Fruit fly (Drosophila melanogaster): ENCODE data around the gene CG4325.

The CG4325 gene

DNA sequence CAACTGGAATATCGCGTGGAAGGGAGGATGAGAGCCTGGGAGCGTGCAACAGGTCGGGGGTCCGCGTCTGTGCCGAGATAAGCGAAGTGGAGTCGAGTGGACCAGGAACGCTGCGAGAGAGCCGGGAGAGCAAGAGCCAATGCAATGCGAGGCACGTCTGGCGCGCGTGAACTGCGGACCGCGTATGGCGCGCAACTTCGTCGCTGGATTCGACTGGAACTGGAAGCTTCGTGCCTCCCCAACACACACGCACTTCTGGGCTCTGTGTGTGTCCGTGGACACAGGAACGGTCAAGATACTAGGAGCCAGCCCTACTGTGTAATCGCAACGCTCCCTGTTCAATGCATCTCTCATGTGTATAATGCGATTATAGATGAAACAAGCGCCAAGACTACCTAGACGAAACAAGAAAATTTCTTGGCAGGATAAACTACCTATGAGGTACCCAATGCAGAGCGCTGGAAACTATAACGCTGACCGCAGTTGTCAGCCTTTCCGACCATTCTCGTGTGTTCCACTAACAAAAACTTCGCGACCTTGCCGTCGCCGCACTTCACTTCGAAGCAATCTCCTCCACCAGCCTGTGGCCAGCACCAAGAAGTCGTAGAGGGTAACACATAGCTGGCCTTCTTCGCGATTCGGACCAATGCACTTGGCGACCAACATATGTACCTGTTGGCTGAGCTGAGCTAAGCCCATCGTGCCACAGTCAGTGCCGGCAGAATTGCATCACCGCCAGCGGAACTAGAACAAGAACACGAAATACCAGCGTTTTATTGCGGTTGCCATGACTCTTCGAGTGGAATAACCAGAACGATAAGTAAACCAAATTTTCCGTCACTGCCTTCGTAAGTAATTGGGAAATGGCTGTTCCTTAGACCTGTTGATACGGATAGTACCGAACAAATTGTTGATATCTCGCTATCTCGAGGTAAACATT is 28.5 kb upstream of the CG4325 start, which contains the start of gene Rtca (continued):
- TF ChIP-seq HmgD (GFP tag; optimal IDR thresholded peaks at IDR 0.05) (peak; percentile 27), kni (GFP tag; optimal IDR thresholded peaks at IDR 0.05) (no peak), CG8924 (tag; optimal IDR thresholded peaks at IDR 0.05) (peak; percentile 62), CG8388 (GFP tag; optimal IDR thresholded peaks at IDR 0.05) (peak; percentile 40), vnd (GFP tag; IDR thresholded peaks at IDR 0.05; ENCODE audit: partially characterized antibody) (no peak), Dad (GFP tag; optimal IDR thresholded peaks at IDR 0.05) (peak; percentile 56), ash1 (GFP tag; optimal IDR thresholded peaks at IDR 0.05) (no peak), ems (GFP tag; optimal IDR thresholded peaks at IDR 0.05) (peak; percentile 57), gt (GFP tag; IDR thresholded peaks at IDR 0.05) (no peak), cg (GFP tag; optimal IDR thresholded peaks at IDR 0.05) (peak; percentile 63), bbx (GFP tag; IDR thresholded peaks at IDR 0.05; ENCODE audit: partially characterized antibody) (no peak), pita (GFP tag; optimal IDR thresholded peaks at IDR 0.05) (no peak), CkIIα-i1 (GFP tag; IDR thresholded peaks at IDR 0.05) (no peak), Dfd (GFP tag; optimal IDR thresholded peaks at IDR 0.05) (no peak), Doc3 (GFP tag; IDR thresholded peaks at IDR 0.05; ENCODE audit: partially characterized antibody) (no peak), trh (GFP tag; optimal IDR thresholded peaks at IDR 0.05) (peak; percentile 6), CG3995 (GFP tag; optimal IDR thresholded peaks at IDR 0.05) (no peak), E2f2 (GFP tag; IDR thresholded peaks at IDR 0.05) (peak; percentile 39; the same call in 1 of the 2 replicates), unc-4 (GFP tag; IDR thresholded peaks at IDR 0.05; ENCODE audit: partially characterized antibody) (no peak), CG5180 (GFP tag; optimal IDR thresholded peaks at IDR 0.05) (peak; percentile 41), CHES-1-like (GFP tag; optimal IDR thresholded peaks at IDR 0.05) (peak; percentile 43), Myb (GFP tag; optimal IDR thresholded peaks at IDR 0.05) (peak; percentile 66), CG16863 (GFP tag; optimal IDR thresholded peaks at IDR 0.05) (peak; percentile 51), CG1602 (GFP tag; optimal IDR thresholded peaks at IDR 0.05) (peak; percentile 42), lov (optimal IDR thresholded peaks at IDR 0.05) (no peak), lov (GFP tag; IDR thresholded peaks at IDR 0.05) (0 out of 3 replicates have a peak, but pooled peaks have one; percentile 26), CG31441 (GFP tag; IDR thresholded peaks at IDR 0.05) (peak; percentile 70), Sry-δ (GFP tag; optimal IDR thresholded peaks at IDR 0.05) (peak; percentile 17), peb (GFP tag; IDR thresholded peaks at IDR 0.05) (no peak), gcm (GFP tag; optimal IDR thresholded peaks at IDR 0.05) (peak; percentile 39), CG13894 (tag; optimal IDR thresholded peaks at IDR 0.05) (peak; percentile 55), CG7786 (GFP tag; optimal IDR thresholded peaks at IDR 0.05) (peak; percentile 74), CG2199 (GFP tag; IDR thresholded peaks at IDR 0.05) (no peak), CG4820 (GFP tag; optimal IDR thresholded peaks at IDR 0.05) (peak; percentile 42), salm (tag; optimal IDR thresholded peaks at IDR 0.05) (no peak), CG8944 (GFP tag; optimal IDR thresholded peaks at IDR 0.05) (peak; percentile 59), CG2712 (tag; optimal IDR thresholded peaks at IDR 0.05) (peak; percentile 53), CG10654 (GFP tag; optimal IDR thresholded peaks at IDR 0.05) (peak; percentile 56), NfI (GFP tag; optimal IDR thresholded peaks at IDR 0.05) (peak; percentile 77), CG3407 (GFP tag; optimal IDR thresholded peaks at IDR 0.05) (peak; percentile 39), usp (GFP tag; optimal IDR thresholded peaks at IDR 0.05) (no peak), CG3065 (GFP tag; optimal IDR thresholded peaks at IDR 0.05) (no peak), hkb (optimal IDR thresholded peaks at IDR 0.05) (no peak), hkb (GFP tag; IDR thresholded peaks at IDR 0.05) (peak; percentile 79), CG4404 (GFP tag; IDR thresholded peaks at IDR 0.05) (peak; percentile 46), Doc2 (GFP tag; IDR thresholded peaks at IDR 0.05) (no peak), al (GFP tag; IDR thresholded peaks at IDR 0.05) (peak; percentile 42; the same call in 1 of the 2 replicates), CG7271 (tag; optimal IDR thresholded peaks at IDR 0.05) (no peak), insv (GFP tag; optimal IDR thresholded peaks at IDR 0.05) (no peak)
